Worm (Caenorhabditis elegans): ENCODE results near the gene cest-2.3.

DNA sequence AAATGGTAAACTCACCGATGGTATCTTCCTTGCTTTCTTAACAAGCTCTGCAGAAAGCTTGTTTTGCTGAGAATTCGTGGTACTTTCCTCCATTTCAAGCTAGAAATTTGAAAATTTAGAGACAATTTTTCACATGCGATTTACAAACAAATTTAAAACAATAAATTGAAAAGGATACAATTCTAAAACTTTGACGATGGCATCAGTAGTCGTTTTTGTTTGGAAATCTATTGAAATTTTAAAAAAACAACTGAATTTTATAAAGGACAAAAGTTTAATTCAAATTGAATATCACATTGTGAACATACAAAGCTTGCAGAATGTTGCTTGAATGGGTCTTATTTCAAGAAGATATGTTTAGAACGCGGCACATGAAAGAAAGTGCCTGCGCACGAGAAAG is 15.1 kb downstream of the cest-2.3 start, which contains the start of gene ocam-1:
- TF ChIP-seq T22C8.4 (GFP tag; IDR thresholded peaks at IDR 0.05) (no peak), flt-1 (GFP tag; IDR thresholded peaks at IDR 0.05) (no peak)

Measured in whole organism, midembryonic.